Fruit fly (Drosophila melanogaster) whole organism, pupa: Measurements from ENCODE around the gene Pak3.

Source experiments
- CG10348 ChIP-seq: fragments of 200-800 bp; sonication (Bioruptor generic); IDR thresholded peaks from 2 replicates; pipeline ENCODE4 v1.3.6; 2022; ENCODE audit warnings: missing biosample characterization, missing genetic modification characterization
- CG12605 ChIP-seq: fragments of 200-800 bp; sonication (Bioruptor generic); IDR thresholded peaks from 2 replicates; pipeline ENCODE4 v1.3.6; 2022; ENCODE audit warnings: missing biosample characterization, missing genetic modification characterization
- CG13204 ChIP-seq: fragments of 200-800 bp; sonication (Bioruptor generic); optimal IDR thresholded peaks from 2 replicates; lab custom pipeline; 2018; ENCODE audit warnings: missing biosample characterization, mild to moderate bottlenecking, missing genetic modification characterization, moderate library complexity
- CG14655 ChIP-seq: fragments of 200-800 bp; sonication (Bioruptor generic); optimal IDR thresholded peaks from 3 replicates; lab custom pipeline; 2017; ENCODE audit warnings: mild to moderate bottlenecking, missing biosample characterization, missing genetic modification reagents, missing genetic modification characterization
- CG15710 ChIP-seq: fragments of 200-800 bp; sonication (Bioruptor generic); optimal IDR thresholded peaks from 2 replicates; lab custom pipeline; 2018; ENCODE audit warnings: missing biosample characterization, mild to moderate bottlenecking, missing genetic modification characterization, moderate library complexity
- CG4496 ChIP-seq: fragments of 200-800 bp; sonication (Bioruptor generic); IDR thresholded peaks from 3 replicates; pipeline ENCODE4 v1.3.6; 2022; ENCODE audit warnings: missing biosample characterization, missing genetic modification characterization
- CG8159 ChIP-seq: fragments of 200-800 bp; sonication (Bioruptor generic); optimal IDR thresholded peaks from 3 replicates; lab custom pipeline; 2018; ENCODE audit warnings: missing biosample characterization, mild to moderate bottlenecking, missing genetic modification characterization, moderate library complexity
- CG9948 ChIP-seq: fragments of 200-800 bp; sonication (Bioruptor generic); optimal IDR thresholded peaks from 2 replicates; lab custom pipeline; 2018; ENCODE audit warnings: missing biosample characterization, mild to moderate bottlenecking, missing genetic modification characterization, moderate library complexity
- D1 ChIP-seq: fragments of 200-800 bp; sonication (Bioruptor generic); optimal IDR thresholded peaks from 2 replicates; lab custom pipeline; 2018; ENCODE audit warnings: missing biosample characterization, mild to moderate bottlenecking, missing genetic modification characterization, moderate library complexity
- Pif1B ChIP-seq: fragments of 200-800 bp; sonication (Bioruptor generic); optimal IDR thresholded peaks from 3 replicates; lab custom pipeline; 2016; ENCODE audit warnings: missing biosample characterization, missing genetic modification characterization
- Snoo ChIP-seq: fragments of 200-800 bp; sonication (Bioruptor generic); optimal IDR thresholded peaks from 3 replicates; lab custom pipeline; 2017; ENCODE audit warnings: missing biosample characterization, mild to moderate bottlenecking, missing genetic modification characterization, inconsistent platforms
- gl ChIP-seq: fragments of 200-800 bp; sonication (Bioruptor generic); optimal IDR thresholded peaks from 2 replicates; lab custom pipeline; 2018; ENCODE audit warnings: missing biosample characterization, mild to moderate bottlenecking, missing genetic modification characterization
- rn ChIP-seq: fragments of 200-800 bp; sonication (Bioruptor generic); IDR thresholded peaks from 2 replicates; pipeline ENCODE4 v1.3.6; 2022; ENCODE audit warnings: missing biosample characterization, missing genetic modification characterization

- TF ChIP-seq D1 (tag; lab: Kevin White, UChicago): no peak
- no peak for TF ChIP-seq CG15710 (tag; lab: Kevin White, UChicago)
- no peak for TF ChIP-seq CG9948 (tag; lab: Kevin White, UChicago)
- no peak for TF ChIP-seq CG12605 (GFP tag; lab: Robert Waterston, UW)
- no peak for TF ChIP-seq CG13204 (GFP tag; lab: Kevin White, UChicago)
- no peak for TF ChIP-seq Snoo (tag; lab: Kevin White, UChicago)
- no peak for TF ChIP-seq Pif1B
- TF ChIP-seq rn: no peak
- TF ChIP-seq CG4496: no peak
- no peak for TF ChIP-seq CG8159
- TF ChIP-seq CG10348: no peak
- TF ChIP-seq CG14655 (GFP tag; lab: Kevin White, UChicago): no peak
- no peak for TF ChIP-seq gl
Measured at dm6 chr3R:16468556-16468955, 14.9 kb upstream of the Pak3 start.
